Worm (Caenorhabditis elegans) whole organism, early embryonic: Measurements from ENCODE around the gene str-2.

Source experiments
- aly-1 ChIP-seq: sonication (generic microtip); optimal IDR thresholded peaks from 2 replicates; lab custom pipeline; 2016; ENCODE audit warnings: missing genetic modification characterization, missing compliant biosample characterization
- ama-1 ChIP-seq: fragments of 150-350 bp; optimal IDR thresholded peaks from 2 replicates; lab custom pipeline; 2014
- ceh-13 ChIP-seq: fragments of 200-800 bp; sonication (Bioruptor generic); optimal IDR thresholded peaks from 2 replicates; lab custom pipeline; 2018; ENCODE audit warnings: mild to moderate bottlenecking, missing genetic modification characterization, missing compliant biosample characterization
- ceh-36 ChIP-seq: sonication (generic microtip); optimal IDR thresholded peaks from 2 replicates; lab custom pipeline; 2016; ENCODE audit warnings: missing genetic modification characterization, inconsistent platforms, missing compliant biosample characterization
- hmbx-1 ChIP-seq: sonication (generic microtip); optimal IDR thresholded peaks from 2 replicates; lab custom pipeline; 2016; ENCODE audit warnings: mild to moderate bottlenecking, missing genetic modification characterization, missing compliant biosample characterization
- hnd-1 ChIP-seq: sonication (generic microtip); optimal IDR thresholded peaks from 2 replicates; lab custom pipeline; 2016; ENCODE audit warnings: missing genetic modification characterization, missing compliant biosample characterization
- pes-1 ChIP-seq: fragments of 200-800 bp; sonication (Bioruptor generic); IDR thresholded peaks from 2 replicates; pipeline ENCODE4 v1.3.6; 2022; ENCODE audit warnings: missing genetic modification reagents, missing genetic modification characterization, missing compliant biosample characterization
- scrt-1 ChIP-seq: fragments of 200-800 bp; sonication (Bioruptor generic); IDR thresholded peaks from 2 replicates; pipeline ENCODE4 v1.3.6; 2022; ENCODE audit warnings: missing genetic modification characterization, missing compliant biosample characterization
- sea-1 ChIP-seq: fragments of 200-800 bp; sonication (Bioruptor generic); conservative IDR thresholded peaks from 2 replicates; pipeline ENCODE4 v1.3.6; 2022; ENCODE audit warnings: missing genetic modification characterization, missing compliant biosample characterization
- tra-4 ChIP-seq: sonication (generic microtip); optimal IDR thresholded peaks from 2 replicates; lab custom pipeline; 2017; ENCODE audit warnings: missing genetic modification characterization, missing compliant biosample characterization

DNA sequence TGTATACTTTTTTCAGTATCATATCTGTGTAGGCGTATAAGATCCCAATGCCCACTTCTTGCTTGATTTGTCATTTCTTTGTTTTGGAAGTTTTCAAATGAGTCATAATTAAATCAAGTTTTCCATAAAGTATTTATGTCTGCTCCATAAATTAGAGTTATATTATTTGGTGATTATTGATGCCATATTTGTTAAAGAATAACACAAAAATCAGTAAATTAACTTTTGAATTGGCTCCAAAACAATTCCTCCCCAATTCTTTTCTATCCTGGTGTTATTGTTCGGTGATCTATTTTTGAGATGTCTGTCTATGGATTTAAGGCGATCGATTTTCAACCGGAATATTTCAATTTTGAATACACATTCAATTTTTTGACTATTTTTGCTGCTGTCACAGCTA lies 18.9 kb downstream of the str-2 start, which contains the start of gene sru-37:
- TF ChIP-seq aly-1 (tag; lab: Kevin White, UChicago) (no peak), pes-1 (no peak), sea-1 (no peak), scrt-1 (GFP tag; lab: Robert Waterston, UW) (no peak), ama-1 (lab: Kevin White, UChicago) (no peak), hmbx-1 (tag; lab: Kevin White, UChicago) (no peak), tra-4 (no peak), ceh-36 (tag; lab: Kevin White, UChicago) (no peak), hnd-1 (tag; lab: Kevin White, UChicago) (no peak), ceh-13 (GFP tag; lab: Kevin White, UChicago) (no peak)
